Fruit fly (Drosophila melanogaster) whole organism, embryonic: ENCODE data around the gene Acp1.

Source experiments
- Adf1 ChIP-seq: fragments of 200-800 bp; sonication (Bioruptor generic); IDR thresholded peaks from 2 replicates; pipeline ENCODE4 v1.3.6; 2022; ENCODE audit warnings: missing biosample characterization, missing genetic modification characterization
- CG10979 ChIP-seq: fragments of 200-800 bp; sonication (Bioruptor generic); optimal IDR thresholded peaks from 2 replicates; lab custom pipeline; 2018; ENCODE audit warnings: missing biosample characterization, mild to moderate bottlenecking, missing genetic modification characterization, moderate library complexity
- CG12659 ChIP-seq: fragments of 200-800 bp; sonication (Bioruptor generic); optimal IDR thresholded peaks from 3 replicates; lab custom pipeline; 2017; ENCODE audit warnings: mild to moderate bottlenecking, missing biosample characterization, missing genetic modification reagents, missing genetic modification characterization
- CG16815 ChIP-seq: fragments of 200-800 bp; sonication (Bioruptor generic); optimal IDR thresholded peaks from 3 replicates; lab custom pipeline; 2017; ENCODE audit warnings: missing biosample characterization, mild to moderate bottlenecking, missing genetic modification characterization
- CG17328 ChIP-seq: fragments of 200-800 bp; sonication (Bioruptor generic); IDR thresholded peaks from 2 replicates; pipeline ENCODE4 v1.3.6; 2022; ENCODE audit warnings: missing biosample characterization, missing genetic modification characterization
- CG18262 ChIP-seq: fragments of 200-800 bp; optimal IDR thresholded peaks from 3 replicates; lab custom pipeline; 2019; ENCODE audit warnings: missing biosample characterization, mild to moderate bottlenecking, missing genetic modification characterization, moderate library complexity
- CG2202 ChIP-seq: fragments of 200-800 bp; sonication (Bioruptor generic); optimal IDR thresholded peaks from 2 replicates; lab custom pipeline; 2018; ENCODE audit warnings: missing biosample characterization, mild to moderate bottlenecking, missing genetic modification characterization
- CG2678 ChIP-seq: fragments of 200-800 bp; sonication (Bioruptor generic); optimal IDR thresholded peaks from 3 replicates; lab custom pipeline; 2019; ENCODE audit warnings: missing biosample characterization, mild to moderate bottlenecking, missing genetic modification characterization, moderate library complexity
- CG3163 ChIP-seq: fragments of 200-800 bp; sonication (Bioruptor generic); optimal IDR thresholded peaks from 3 replicates; lab custom pipeline; 2016; ENCODE audit warnings: missing biosample characterization, missing genetic modification characterization
- CG32767 ChIP-seq: fragments of 200-800 bp; sonication (Bioruptor generic); IDR thresholded peaks from 2 replicates; pipeline ENCODE4 v1.3.6; 2022; ENCODE audit warnings: missing biosample characterization, missing genetic modification characterization
- CG32772 ChIP-seq: fragments of 200-800 bp; sonication (Bioruptor generic); IDR thresholded peaks from 2 replicates; pipeline ENCODE4 v1.3.6; 2022; ENCODE audit warnings: missing biosample characterization, missing genetic modification characterization
- CG34224 ChIP-seq: fragments of 200-800 bp; sonication (Bioruptor generic); IDR thresholded peaks from 3 replicates; pipeline ENCODE4 v1.3.6; 2022; ENCODE audit warnings: missing biosample characterization, missing genetic modification characterization; ENCODE audit not compliant: partially characterized antibody
- CG34376 ChIP-seq: fragments of 200-800 bp; sonication (Bioruptor generic); optimal IDR thresholded peaks from 2 replicates; lab custom pipeline; 2018; ENCODE audit warnings: missing biosample characterization, mild to moderate bottlenecking, missing genetic modification characterization
- CG4282 ChIP-seq: fragments of 200-800 bp; sonication (Bioruptor generic); optimal IDR thresholded peaks from 2 replicates; lab custom pipeline; 2016; ENCODE audit warnings: missing biosample characterization, missing genetic modification characterization
- CG4424 ChIP-seq: fragments of 200-800 bp; sonication (Bioruptor generic); optimal IDR thresholded peaks from 3 replicates; lab custom pipeline; 2016; ENCODE audit warnings: missing biosample characterization, missing genetic modification characterization
- CG4617 ChIP-seq: fragments of 200-800 bp; sonication (Bioruptor generic); optimal IDR thresholded peaks from 3 replicates; lab custom pipeline; 2016; ENCODE audit warnings: missing biosample characterization, missing genetic modification characterization, borderline replicate concordance
- CG7271 ChIP-seq: fragments of 200-800 bp; sonication (Bioruptor generic); optimal IDR thresholded peaks from 2 replicates; lab custom pipeline; 2018; ENCODE audit warnings: missing biosample characterization, mild to moderate bottlenecking, missing genetic modification characterization, moderate library complexity
- CG7839 ChIP-seq: fragments of 200-800 bp; sonication (Bioruptor generic); optimal IDR thresholded peaks from 3 replicates; lab custom pipeline; 2018; ENCODE audit warnings: missing biosample characterization, mild to moderate bottlenecking, missing genetic modification characterization, moderate library complexity
- CG9932 ChIP-seq: fragments of 200-800 bp; sonication (Bioruptor generic); IDR thresholded peaks from 2 replicates; pipeline ENCODE4 v1.3.6; 2022; ENCODE audit warnings: missing biosample characterization, missing genetic modification characterization
- D ChIP-seq, 2 experiments: fragments of 200-800 bp in 1 of 2; fragments of >200 bp in 1 of 2; sonication (Bioruptor generic) in 1 of 2; optimal IDR thresholded peaks; 2 replicates in 1 of 2; 3 replicates in 1 of 2; lab custom pipeline; 2017; ENCODE audit warnings: mild to moderate bottlenecking in 1 of 2, missing biosample characterization in 1 of 2, missing genetic modification characterization in 1 of 2, missing genetic modification reagents in 1 of 2
- H2.0 ChIP-seq: fragments of 200-800 bp; sonication (Bioruptor generic); IDR thresholded peaks from 2 replicates; pipeline ENCODE4 v1.3.6; 2022; ENCODE audit warnings: missing biosample characterization, missing genetic modification characterization
- HmgZ ChIP-seq: fragments of 200-800 bp; sonication (Bioruptor generic); optimal IDR thresholded peaks from 2 replicates; lab custom pipeline; 2018; ENCODE audit warnings: missing biosample characterization, mild to moderate bottlenecking, missing genetic modification characterization
- Hmx ChIP-seq: fragments of 200-800 bp; sonication (Bioruptor generic); optimal IDR thresholded peaks from 2 replicates; lab custom pipeline; 2016; ENCODE audit warnings: missing biosample characterization, missing genetic modification characterization
- Mad ChIP-seq: fragments of 200-800 bp; sonication (Bioruptor generic); optimal IDR thresholded peaks from 2 replicates; lab custom pipeline; 2016; ENCODE audit warnings: missing biosample characterization, missing genetic modification characterization
- Ssrp ChIP-seq: fragments of 200-800 bp; sonication (Bioruptor generic); optimal IDR thresholded peaks from 2 replicates; lab custom pipeline; 2018; ENCODE audit warnings: missing biosample characterization, mild to moderate bottlenecking, missing genetic modification characterization, moderate library complexity
- ato ChIP-seq: fragments of 200-800 bp; sonication (Bioruptor generic); IDR thresholded peaks from 2 replicates; pipeline ENCODE4 v1.3.6; 2022; ENCODE audit warnings: missing biosample characterization, missing genetic modification characterization; ENCODE audit not compliant: partially characterized antibody
- cas ChIP-seq: fragments of 200-800 bp; sonication (Bioruptor generic); IDR thresholded peaks from 2 replicates; pipeline ENCODE4 v1.3.6; 2022; ENCODE audit warnings: missing biosample characterization, missing genetic modification characterization
- chif ChIP-seq, 2 experiments: fragments of 200-800 bp; sonication (Bioruptor generic); optimal IDR thresholded peaks; 3 replicates each; lab custom pipeline; 2016; ENCODE audit warnings: missing biosample characterization in 2 of 2, missing genetic modification characterization in 2 of 2
- chn ChIP-seq: fragments of 200-800 bp; sonication (Bioruptor generic); optimal IDR thresholded peaks from 2 replicates; lab custom pipeline; 2016; ENCODE audit warnings: missing biosample characterization, missing genetic modification characterization
- fd64A ChIP-seq: fragments of 200-800 bp; sonication (Bioruptor generic); optimal IDR thresholded peaks from 3 replicates; lab custom pipeline; 2018; ENCODE audit warnings: missing biosample characterization, mild to moderate bottlenecking, missing genetic modification characterization
- gcm2 ChIP-seq: fragments of 200-800 bp; sonication (Bioruptor generic); optimal IDR thresholded peaks from 2 replicates; lab custom pipeline; 2016; ENCODE audit warnings: missing biosample characterization, missing genetic modification characterization
- gfzf ChIP-seq: fragments of 200-800 bp; sonication (Bioruptor generic); optimal IDR thresholded peaks from 2 replicates; lab custom pipeline; 2016; ENCODE audit warnings: missing biosample characterization, mild to moderate bottlenecking, missing genetic modification characterization, moderate library complexity
- hth ChIP-seq: fragments of >200 bp; optimal IDR thresholded peaks from 2 replicates; lab custom pipeline; 2017; ENCODE audit warnings: inconsistent platforms
- jing ChIP-seq: fragments of 200-800 bp; sonication (Bioruptor generic); optimal IDR thresholded peaks from 2 replicates; lab custom pipeline; 2018; ENCODE audit warnings: missing biosample characterization, mild to moderate bottlenecking, missing genetic modification characterization
- ken ChIP-seq: fragments of 200-800 bp; sonication (Bioruptor generic); IDR thresholded peaks from 3 replicates; pipeline ENCODE4 v1.3.6; 2022; ENCODE audit warnings: missing biosample characterization, missing genetic modification characterization
- mld ChIP-seq: fragments of 200-800 bp; sonication (Bioruptor generic); IDR thresholded peaks from 3 replicates; pipeline ENCODE4 v1.3.6; 2022; ENCODE audit warnings: missing biosample characterization, missing genetic modification characterization; ENCODE audit not compliant: partially characterized antibody
- nau ChIP-seq: fragments of 200-800 bp; sonication (Bioruptor generic); optimal IDR thresholded peaks from 3 replicates; lab custom pipeline; 2017; ENCODE audit warnings: missing biosample characterization, mild to moderate bottlenecking, missing genetic modification characterization, missing genetic modification reagents
- org-1 ChIP-seq: fragments of 200-800 bp; sonication (Bioruptor generic); optimal IDR thresholded peaks from 2 replicates; lab custom pipeline; 2017; ENCODE audit warnings: missing biosample characterization, missing genetic modification characterization
- pb ChIP-seq: fragments of 200-800 bp; sonication (Bioruptor generic); optimal IDR thresholded peaks from 3 replicates; lab custom pipeline; 2016; ENCODE audit warnings: missing biosample characterization, missing genetic modification characterization
- ranshi ChIP-seq: fragments of 200-800 bp; sonication (Bioruptor generic); IDR thresholded peaks from 2 replicates; pipeline ENCODE4 v1.3.6; 2022; ENCODE audit warnings: missing biosample characterization, missing genetic modification characterization
- row ChIP-seq: fragments of 200-800 bp; sonication (Bioruptor generic); IDR thresholded peaks from 3 replicates; pipeline ENCODE4 v1.3.6; 2022; ENCODE audit warnings: missing biosample characterization, missing genetic modification characterization
- salm ChIP-seq: fragments of 200-800 bp; sonication (Bioruptor generic); optimal IDR thresholded peaks from 2 replicates; lab custom pipeline; 2018; ENCODE audit warnings: missing biosample characterization, mild to moderate bottlenecking, missing genetic modification characterization
- schlank ChIP-seq: fragments of 200-800 bp; sonication (Bioruptor generic); optimal IDR thresholded peaks from 2 replicates; lab custom pipeline; 2018; ENCODE audit warnings: missing biosample characterization, mild to moderate bottlenecking, missing genetic modification characterization
- slou ChIP-seq: fragments of 200-800 bp; sonication (Bioruptor generic); optimal IDR thresholded peaks from 3 replicates; lab custom pipeline; 2016; ENCODE audit warnings: missing biosample characterization, missing genetic modification characterization
- ssp ChIP-seq: fragments of 200-800 bp; sonication (Bioruptor generic); IDR thresholded peaks from 2 replicates; pipeline ENCODE4 v1.3.6; 2022; ENCODE audit warnings: missing biosample characterization, missing genetic modification characterization
- tio ChIP-seq: fragments of 200-800 bp; sonication (Bioruptor generic); optimal IDR thresholded peaks from 2 replicates; lab custom pipeline; 2017; ENCODE audit warnings: missing biosample characterization, missing genetic modification characterization, inconsistent platforms
- vfl ChIP-seq: fragments of 200-800 bp; sonication (Bioruptor generic); optimal IDR thresholded peaks from 2 replicates; lab custom pipeline; 2016; ENCODE audit warnings: missing biosample characterization, missing genetic modification characterization
- vvl ChIP-seq: fragments of 200-800 bp; sonication (Bioruptor generic); IDR thresholded peaks from 2 replicates; pipeline ENCODE4 v1.3.6; 2022; ENCODE audit warnings: missing biosample characterization, missing genetic modification characterization
- zen2 ChIP-seq: fragments of 200-800 bp; sonication (Bioruptor generic); IDR thresholded peaks from 3 replicates; pipeline ENCODE4 v1.3.6; 2022; ENCODE audit warnings: missing biosample characterization, missing genetic modification characterization; ENCODE audit not compliant: partially characterized antibody

Acp1 gene

dm6 chr2L:7702383-7703188 is 38.8 kb downstream of the Acp1 start, which contains the start of gene Tep3 (continued):
- TF ChIP-seq org-1 (no peak), slou (GFP tag; lab: Kevin White, UChicago) (no peak), chn (GFP tag; lab: Kevin White, UChicago) (peak; percentile 24), CG18262 (no peak), row (GFP tag; lab: Robert Waterston, UW) (peak; percentile 38; the same call in 1 of the 3 replicates), D (optimal IDR thresholded peaks at IDR 0.05; lab: Kevin White, UChicago) (no peak), D (GFP tag; optimal IDR thresholded peaks at IDR 0.05; lab: Kevin White, UChicago) (no peak), nau (no peak), ato (GFP tag; lab: Robert Waterston, UW) (no peak), CG9932 (GFP tag; lab: Robert Waterston, UW) (peak; percentile 62), Adf1 (GFP tag; lab: Robert Waterston, UW) (no peak), hth (lab: Kevin White, UChicago) (no peak), ranshi (GFP tag; lab: Robert Waterston, UW) (no peak), CG17328 (no peak), cas (GFP tag; lab: Robert Waterston, UW) (no peak), H2.0 (GFP tag; lab: Robert Waterston, UW) (no peak), CG3163 (no peak), CG16815 (GFP tag; lab: Kevin White, UChicago) (no peak), CG34224 (GFP tag; lab: Robert Waterston, UW) (no peak), CG4282 (GFP tag; lab: Kevin White, UChicago) (no peak), Mad (GFP tag; lab: Kevin White, UChicago) (no peak), Ssrp (tag; lab: Kevin White, UChicago) (no peak), gcm2 (no peak), zen2 (GFP tag; lab: Robert Waterston, UW) (no peak), CG34376 (GFP tag; lab: Kevin White, UChicago) (no peak), schlank (tag; lab: Kevin White, UChicago) (no peak), chif (GFP tag; optimal IDR thresholded peaks at IDR 0.05; lab: Kevin White, UChicago) (no peak), tio (GFP tag; lab: Kevin White, UChicago) (peak; percentile 18), CG12659 (GFP tag; lab: Kevin White, UChicago) (peak; percentile 13), CG10979 (tag; lab: Kevin White, UChicago) (no peak), gfzf (GFP tag; lab: Kevin White, UChicago) (peak; percentile 29), CG4617 (no peak), mld (GFP tag; lab: Robert Waterston, UW) (no peak), ken (GFP tag; lab: Robert Waterston, UW) (no peak), CG32772 (GFP tag; lab: Robert Waterston, UW) (no peak), CG7271 (tag; lab: Kevin White, UChicago) (no peak), fd64A (no peak), jing (GFP tag; lab: Kevin White, UChicago) (no peak), CG32767 (GFP tag; lab: Robert Waterston, UW) (no peak), pb (no peak), vvl (GFP tag; lab: Robert Waterston, UW) (0 out of 2 replicates have a peak, but pooled peaks have one; percentile 30), CG2202 (no peak), CG7839 (peak; percentile 48), HmgZ (tag; lab: Kevin White, UChicago) (peak; percentile 10), ssp (GFP tag; lab: Robert Waterston, UW) (no peak), vfl (GFP tag; lab: Kevin White, UChicago) (no peak), CG2678 (tag; lab: Kevin White, UChicago) (no peak), CG4424 (GFP tag; lab: Kevin White, UChicago) (peak; percentile 46), salm (tag; lab: Kevin White, UChicago) (no peak), Hmx (GFP tag; lab: Kevin White, UChicago) (no peak)
